Fruit fly (Drosophila melanogaster) whole organism, embryonic: ENCODE measurements around the gene Cyp12a5.
A peak's percentile ranks its signal among the peaks of the same experiment; 100 is the strongest.

Source experiments
- Abd-B ChIP-seq: fragments of 200-800 bp; sonication (Bioruptor generic); optimal IDR thresholded peaks from 2 replicates; lab custom pipeline; 2018; ENCODE audit warnings: missing biosample characterization, mild to moderate bottlenecking, missing genetic modification characterization, moderate library complexity
- Aef1 ChIP-seq: fragments of 200-800 bp; sonication (Bioruptor generic); IDR thresholded peaks from 3 replicates; pipeline ENCODE4 v1.3.6; 2022; ENCODE audit warnings: missing biosample characterization, missing genetic modification characterization
- Atf3 ChIP-seq: fragments of 200-800 bp; sonication (Bioruptor generic); optimal IDR thresholded peaks from 3 replicates; lab custom pipeline; 2016; ENCODE audit warnings: missing biosample characterization, missing genetic modification characterization
- BEAF-32 ChIP-seq: fragments of 200-800 bp; sonication (Bioruptor generic); optimal IDR thresholded peaks from 3 replicates; lab custom pipeline; 2017; ENCODE audit warnings: missing biosample characterization, missing genetic modification characterization, mild to moderate bottlenecking, moderate library complexity, missing genetic modification reagents
- CG10209 ChIP-seq: fragments of 200-800 bp; sonication (Bioruptor generic); optimal IDR thresholded peaks from 3 replicates; lab custom pipeline; 2017; ENCODE audit warnings: missing biosample characterization, mild to moderate bottlenecking, missing genetic modification characterization, missing genetic modification reagents
- CG13775 ChIP-seq: fragments of 200-800 bp; sonication (Bioruptor generic); optimal IDR thresholded peaks from 3 replicates; lab custom pipeline; 2017; ENCODE audit warnings: missing biosample characterization, mild to moderate bottlenecking, missing genetic modification characterization
- CG14014 ChIP-seq: fragments of 200-800 bp; sonication (Bioruptor generic); IDR thresholded peaks from 2 replicates; pipeline ENCODE4 v1.3.6; 2022; ENCODE audit warnings: missing biosample characterization, missing genetic modification characterization
- CG15269 ChIP-seq: fragments of 200-800 bp; sonication (Bioruptor generic); optimal IDR thresholded peaks from 2 replicates; lab custom pipeline; 2018; ENCODE audit warnings: missing biosample characterization, mild to moderate bottlenecking, missing genetic modification characterization, moderate library complexity
- CG1603 ChIP-seq: fragments of 200-800 bp; sonication (Bioruptor generic); optimal IDR thresholded peaks from 2 replicates; lab custom pipeline; 2019; ENCODE audit warnings: missing biosample characterization, mild to moderate bottlenecking, missing genetic modification characterization, moderate library complexity
- CG17829 ChIP-seq: fragments of 200-800 bp; optimal IDR thresholded peaks from 2 replicates; lab custom pipeline; 2019; ENCODE audit warnings: missing biosample characterization, mild to moderate bottlenecking, missing genetic modification characterization, moderate library complexity
- CG1832 ChIP-seq: fragments of 200-800 bp; sonication (Bioruptor generic); optimal IDR thresholded peaks from 2 replicates; lab custom pipeline; 2017; ENCODE audit warnings: missing biosample characterization, mild to moderate bottlenecking, missing genetic modification characterization, inconsistent platforms
- CG18599 ChIP-seq: fragments of 200-800 bp; sonication (Bioruptor generic); optimal IDR thresholded peaks from 3 replicates; lab custom pipeline; 2017; ENCODE audit warnings: missing biosample characterization, missing genetic modification characterization, mild to moderate bottlenecking, moderate library complexity, missing genetic modification reagents
- CG18619 ChIP-seq: fragments of 200-800 bp; sonication (Bioruptor generic); optimal IDR thresholded peaks from 3 replicates; lab custom pipeline; 2017; ENCODE audit warnings: missing biosample characterization, mild to moderate bottlenecking, missing genetic modification characterization
- CG2120 ChIP-seq: fragments of 200-800 bp; sonication (Bioruptor generic); optimal IDR thresholded peaks from 3 replicates; lab custom pipeline; 2016; ENCODE audit warnings: missing biosample characterization, missing genetic modification characterization
- CG3065 ChIP-seq: fragments of 200-800 bp; sonication (Bioruptor generic); optimal IDR thresholded peaks from 2 replicates; lab custom pipeline; 2016; ENCODE audit warnings: missing biosample characterization, missing genetic modification characterization
- CG31441 ChIP-seq: fragments of 200-800 bp; sonication (Bioruptor generic); IDR thresholded peaks from 2 replicates; pipeline ENCODE4 v1.3.6; 2022; ENCODE audit warnings: missing biosample characterization, missing genetic modification characterization
- CG34376 ChIP-seq: fragments of 200-800 bp; sonication (Bioruptor generic); optimal IDR thresholded peaks from 2 replicates; lab custom pipeline; 2018; ENCODE audit warnings: missing biosample characterization, mild to moderate bottlenecking, missing genetic modification characterization
- CG4707 ChIP-seq: fragments of 200-800 bp; sonication (Bioruptor generic); optimal IDR thresholded peaks from 2 replicates; lab custom pipeline; 2018; ENCODE audit warnings: missing biosample characterization, mild to moderate bottlenecking, missing genetic modification characterization, moderate library complexity
- CG6813 ChIP-seq: fragments of 200-800 bp; sonication (Bioruptor generic); optimal IDR thresholded peaks from 2 replicates; lab custom pipeline; 2017; ENCODE audit warnings: missing biosample characterization, missing genetic modification characterization, mild to moderate bottlenecking, moderate library complexity, missing genetic modification reagents
- CG7357 ChIP-seq: fragments of 200-800 bp; sonication (Bioruptor generic); IDR thresholded peaks from 3 replicates; pipeline ENCODE4 v1.3.6; 2022; ENCODE audit warnings: missing biosample characterization, missing genetic modification characterization
- CG7372 ChIP-seq: fragments of 200-800 bp; sonication (Bioruptor generic); IDR thresholded peaks from 2 replicates; pipeline ENCODE4 v1.3.6; 2022; ENCODE audit warnings: missing biosample characterization, missing genetic modification characterization
- CG7839 ChIP-seq: fragments of 200-800 bp; sonication (Bioruptor generic); optimal IDR thresholded peaks from 3 replicates; lab custom pipeline; 2018; ENCODE audit warnings: missing biosample characterization, mild to moderate bottlenecking, missing genetic modification characterization, moderate library complexity
- CG9215 ChIP-seq: fragments of 200-800 bp; sonication (Bioruptor generic); IDR thresholded peaks from 2 replicates; pipeline ENCODE4 v1.3.6; 2022; ENCODE audit warnings: missing biosample characterization, missing genetic modification characterization
- CG9727 ChIP-seq: fragments of 200-800 bp; sonication (Bioruptor generic); optimal IDR thresholded peaks from 3 replicates; lab custom pipeline; 2017; ENCODE audit warnings: missing biosample characterization, mild to moderate bottlenecking, missing genetic modification characterization
- CG9876 ChIP-seq: fragments of 200-800 bp; sonication (Bioruptor generic); optimal IDR thresholded peaks from 2 replicates; lab custom pipeline; 2016; ENCODE audit warnings: missing biosample characterization, missing genetic modification characterization
- CkIIα-i1 ChIP-seq: fragments of 200-800 bp; sonication (Bioruptor generic); IDR thresholded peaks from 2 replicates; pipeline ENCODE4 v1.3.6; 2022; ENCODE audit warnings: missing biosample characterization, missing genetic modification characterization
- Dll ChIP-seq: fragments of 200-800 bp; sonication (Bioruptor generic); IDR thresholded peaks from 4 replicates; pipeline ENCODE4 v1.3.6; 2022; ENCODE audit warnings: missing biosample characterization, missing genetic modification characterization; ENCODE audit not compliant: partially characterized antibody
- Hr39 ChIP-seq: fragments of >200 bp; optimal IDR thresholded peaks from 2 replicates; lab custom pipeline; 2017
- Kr ChIP-seq: fragments of 200-800 bp; sonication (Bioruptor generic); optimal IDR thresholded peaks from 2 replicates; lab custom pipeline; 2017; ENCODE audit warnings: missing biosample characterization, mild to moderate bottlenecking, missing genetic modification characterization
- Sox100B ChIP-seq: fragments of 200-800 bp; sonication (Bioruptor generic); optimal IDR thresholded peaks from 3 replicates; lab custom pipeline; 2018; ENCODE audit warnings: missing biosample characterization, mild to moderate bottlenecking, missing genetic modification characterization
- Sox102F ChIP-seq: fragments of 200-800 bp; sonication (Bioruptor generic); optimal IDR thresholded peaks from 2 replicates; lab custom pipeline; 2018; ENCODE audit warnings: missing biosample characterization, mild to moderate bottlenecking, missing genetic modification characterization, moderate library complexity
- Spps ChIP-seq: fragments of 200-800 bp; sonication (Bioruptor generic); optimal IDR thresholded peaks from 2 replicates; lab custom pipeline; 2018; ENCODE audit warnings: missing biosample characterization, mild to moderate bottlenecking, missing genetic modification characterization
- ac ChIP-seq: fragments of 200-800 bp; sonication (Bioruptor generic); optimal IDR thresholded peaks from 3 replicates; lab custom pipeline; 2017; ENCODE audit warnings: missing biosample characterization, mild to moderate bottlenecking, missing genetic modification characterization
- az2 ChIP-seq: fragments of 200-800 bp; sonication (Bioruptor generic); optimal IDR thresholded peaks from 3 replicates; lab custom pipeline; 2016; ENCODE audit warnings: missing biosample characterization, missing genetic modification characterization
- bab2 ChIP-seq: fragments of 200-800 bp; sonication (Bioruptor generic); optimal IDR thresholded peaks from 2 replicates; lab custom pipeline; 2016; ENCODE audit warnings: missing biosample characterization, missing genetic modification characterization
- caup ChIP-seq: fragments of 200-800 bp; sonication (Bioruptor generic); optimal IDR thresholded peaks from 3 replicates; lab custom pipeline; 2017; ENCODE audit warnings: missing biosample characterization, mild to moderate bottlenecking, missing genetic modification characterization, moderate library complexity; ENCODE audit not compliant: severe bottlenecking
- corto ChIP-seq: fragments of 200-800 bp; sonication (Bioruptor generic); optimal IDR thresholded peaks from 2 replicates; lab custom pipeline; 2016; ENCODE audit warnings: missing biosample characterization, mild to moderate bottlenecking, missing genetic modification characterization, moderate library complexity
- eve ChIP-seq, 2 experiments: fragments of >200 bp; optimal IDR thresholded peaks; 2 replicates each; lab custom pipeline; 2017; ENCODE audit warnings: missing biosample characterization in 2 of 2, missing genetic modification characterization in 2 of 2
- ewg ChIP-seq: fragments of 200-800 bp; sonication (Bioruptor generic); optimal IDR thresholded peaks from 3 replicates; lab custom pipeline; 2017; ENCODE audit warnings: mild to moderate bottlenecking, missing biosample characterization, missing genetic modification reagents, missing genetic modification characterization
- ind ChIP-seq: fragments of 200-800 bp; sonication (Bioruptor generic); optimal IDR thresholded peaks from 3 replicates; lab custom pipeline; 2016; ENCODE audit warnings: missing biosample characterization, missing genetic modification characterization
- klu ChIP-seq: fragments of 200-800 bp; sonication (Bioruptor generic); IDR thresholded peaks from 2 replicates; pipeline ENCODE4 v1.3.6; 2022; ENCODE audit warnings: missing biosample characterization, missing genetic modification characterization
- lilli ChIP-seq: fragments of 200-800 bp; sonication (Bioruptor generic); optimal IDR thresholded peaks from 3 replicates; lab custom pipeline; 2016; ENCODE audit warnings: missing biosample characterization, missing genetic modification characterization
- lov ChIP-seq, 2 experiments: fragments of 200-800 bp in 1 of 2; fragments of >200 bp in 1 of 2; sonication (Bioruptor generic) in 1 of 2; IDR thresholded peaks in 1 of 2; optimal IDR thresholded peaks in 1 of 2; 2 replicates in 1 of 2; 3 replicates in 1 of 2; pipeline versions ENCODE4 v1.3.6 to Lab custom; 2017 to 2022; ENCODE audit warnings: missing biosample characterization in 1 of 2, missing genetic modification characterization in 1 of 2
- pzg ChIP-seq: fragments of 200-800 bp; sonication (Bioruptor generic); optimal IDR thresholded peaks from 3 replicates; lab custom pipeline; 2018; ENCODE audit warnings: missing biosample characterization, mild to moderate bottlenecking, missing genetic modification characterization, moderate library complexity
- sd ChIP-seq: fragments of 200-800 bp; sonication (Bioruptor generic); optimal IDR thresholded peaks from 3 replicates; lab custom pipeline; 2018; ENCODE audit warnings: missing biosample characterization, mild to moderate bottlenecking, missing genetic modification characterization, moderate library complexity
- sim ChIP-seq: fragments of 200-800 bp; sonication (Bioruptor generic); IDR thresholded peaks from 2 replicates; pipeline ENCODE4 v1.3.6; 2022; ENCODE audit warnings: missing biosample characterization, missing genetic modification characterization
- sug ChIP-seq: fragments of 200-800 bp; optimal IDR thresholded peaks from 2 replicates; lab custom pipeline; 2019; ENCODE audit warnings: missing biosample characterization, mild to moderate bottlenecking, missing genetic modification characterization, moderate library complexity
- tio ChIP-seq: fragments of 200-800 bp; sonication (Bioruptor generic); optimal IDR thresholded peaks from 2 replicates; lab custom pipeline; 2017; ENCODE audit warnings: missing biosample characterization, missing genetic modification characterization, inconsistent platforms
- vfl ChIP-seq: fragments of 200-800 bp; sonication (Bioruptor generic); optimal IDR thresholded peaks from 2 replicates; lab custom pipeline; 2016; ENCODE audit warnings: missing biosample characterization, missing genetic modification characterization
- yki ChIP-seq: fragments of >200 bp; optimal IDR thresholded peaks from 3 replicates; lab custom pipeline; 2018

Gene Cyp12a5

dm6 chr3R:19162135-19162616 lies 29.7 kb downstream of the Cyp12a5 start, which contains the start of the genes CG42359 and Nsun5 (continued):
- TF ChIP-seq CG9876 (peak; percentile 87), CG34376 (GFP tag; lab: Kevin White, UChicago) (peak; percentile 80), ewg (GFP tag; lab: Kevin White, UChicago) (peak; percentile 70), vfl (GFP tag; lab: Kevin White, UChicago) (peak; percentile 89), CG31441 (GFP tag; lab: Robert Waterston, UW) (peak; percentile 85), Abd-B (peak; percentile 90), yki (lab: Kevin White, UChicago) (no peak), ind (GFP tag; lab: Kevin White, UChicago) (peak; percentile 92), klu (GFP tag; lab: Robert Waterston, UW) (peak; percentile 73), CkIIα-i1 (GFP tag; lab: Robert Waterston, UW) (no peak), CG2120 (peak; percentile 95), Sox100B (GFP tag; lab: Kevin White, UChicago) (peak; percentile 64), Hr39 (lab: Kevin White, UChicago) (no peak), corto (GFP tag; lab: Kevin White, UChicago) (peak; percentile 26), lov (optimal IDR thresholded peaks at IDR 0.05; lab: Kevin White, UChicago) (no peak), lov (GFP tag; IDR thresholded peaks at IDR 0.05; lab: Robert Waterston, UW) (peak; percentile 85; the same call in 2 of the 3 replicates), CG7839 (peak; percentile 83), CG6813 (GFP tag; lab: Kevin White, UChicago) (peak; percentile 56), CG1832 (GFP tag; lab: Kevin White, UChicago) (no peak), CG17829 (tag; lab: Kevin White, UChicago) (peak; percentile 94), pzg (GFP tag; lab: Kevin White, UChicago) (peak; percentile 95), eve (GFP tag; optimal IDR thresholded peaks at IDR 0.05; lab: Kevin White, UChicago) (no peak), CG4707 (GFP tag; lab: Kevin White, UChicago) (peak; percentile 62), CG18599 (GFP tag; lab: Kevin White, UChicago) (peak; percentile 89), Dll (peak; percentile 97), sim (GFP tag; lab: Robert Waterston, UW) (peak; percentile 52; the same call in 1 of the 2 replicates), lilli (GFP tag; lab: Kevin White, UChicago) (peak; percentile 96), CG9727 (GFP tag; lab: Kevin White, UChicago) (peak; percentile 91), CG1603 (peak; percentile 96), CG18619 (peak; percentile 79), CG7357 (GFP tag; lab: Robert Waterston, UW) (peak; percentile 58; the same call in 1 of the 3 replicates), Atf3 (GFP tag; lab: Kevin White, UChicago) (peak; percentile 82), tio (peak; percentile 76), caup (GFP tag; lab: Kevin White, UChicago) (peak; percentile 80), az2 (GFP tag; lab: Kevin White, UChicago) (peak; percentile 93), Sox102F (GFP tag; lab: Kevin White, UChicago) (peak; percentile 90), sd (tag; lab: Kevin White, UChicago) (peak; percentile 99), Aef1 (peak; percentile 90), Spps (tag; lab: Kevin White, UChicago) (peak; percentile 85), CG15269 (tag; lab: Kevin White, UChicago) (peak; percentile 86), Kr (GFP tag; lab: Kevin White, UChicago) (no peak), BEAF-32 (peak; percentile 95), CG13775 (GFP tag; lab: Kevin White, UChicago) (peak; percentile 88), CG9215 (GFP tag; lab: Robert Waterston, UW) (peak; percentile 100), CG10209 (peak; percentile 87), CG14014 (GFP tag; lab: Robert Waterston, UW) (peak; percentile 90), sug (peak; percentile 90), CG7372 (GFP tag; lab: Robert Waterston, UW) (peak; percentile 86), CG3065 (GFP tag; lab: Kevin White, UChicago) (peak; percentile 79), ac (GFP tag; lab: Kevin White, UChicago) (no peak), bab2 (peak; percentile 92)
